Fruit fly (Drosophila melanogaster) whole organism, prepupa: Measurements from ENCODE around the gene al.
A peak's percentile ranks its signal among the peaks of the same experiment; 100 is the strongest.

Source experiments
- CG11294 ChIP-seq: fragments of 200-800 bp; sonication (Bioruptor generic); IDR thresholded peaks from 2 replicates; pipeline ENCODE4 v1.3.6; 2022; ENCODE audit warnings: missing biosample characterization, missing genetic modification characterization
- CG3032 ChIP-seq: fragments of 200-800 bp; optimal IDR thresholded peaks from 2 replicates; lab custom pipeline; 2019; ENCODE audit warnings: missing biosample characterization, mild to moderate bottlenecking, missing genetic modification characterization, moderate library complexity
- CG6163 ChIP-seq: fragments of 200-800 bp; sonication (Bioruptor generic); IDR thresholded peaks from 3 replicates; pipeline ENCODE4 v1.3.6; 2022; ENCODE audit warnings: missing biosample characterization, missing genetic modification characterization
- Eip75B ChIP-seq: fragments of 200-800 bp; sonication (Bioruptor generic); optimal IDR thresholded peaks from 3 replicates; lab custom pipeline; 2016; ENCODE audit warnings: missing biosample characterization, missing genetic modification characterization
- Hr4 ChIP-seq: fragments of 200-800 bp; sonication (Bioruptor generic); optimal IDR thresholded peaks from 3 replicates; lab custom pipeline; 2016; ENCODE audit warnings: missing biosample characterization, missing genetic modification characterization
- Met ChIP-seq: fragments of 200-800 bp; sonication (Bioruptor generic); optimal IDR thresholded peaks from 3 replicates; lab custom pipeline; 2016; ENCODE audit warnings: missing biosample characterization, missing genetic modification characterization
- OdsH ChIP-seq: fragments of 200-800 bp; sonication (Bioruptor generic); optimal IDR thresholded peaks from 3 replicates; lab custom pipeline; 2016; ENCODE audit warnings: missing biosample characterization, missing genetic modification characterization
- Sox14 ChIP-seq: fragments of 200-800 bp; sonication (Bioruptor generic); optimal IDR thresholded peaks from 3 replicates; lab custom pipeline; 2016; ENCODE audit warnings: missing biosample characterization, missing genetic modification characterization
- acj6 ChIP-seq: fragments of 200-800 bp; sonication (Bioruptor generic); optimal IDR thresholded peaks from 3 replicates; lab custom pipeline; 2016; ENCODE audit warnings: missing biosample characterization, missing genetic modification characterization
- eg ChIP-seq: fragments of 200-800 bp; sonication (Bioruptor generic); IDR thresholded peaks from 3 replicates; pipeline ENCODE4 v1.3.6; 2022; ENCODE audit warnings: missing biosample characterization, missing genetic modification characterization
- fd59A ChIP-seq: fragments of 200-800 bp; sonication (Bioruptor generic); optimal IDR thresholded peaks from 2 replicates; lab custom pipeline; 2017; ENCODE audit warnings: missing biosample characterization, mild to moderate bottlenecking, missing genetic modification characterization, missing genetic modification reagents
- fd85E ChIP-seq: fragments of 200-800 bp; sonication (Bioruptor generic); optimal IDR thresholded peaks from 3 replicates; lab custom pipeline; 2016; ENCODE audit warnings: missing biosample characterization, missing genetic modification characterization
- topi ChIP-seq: fragments of 200-800 bp; sonication (Bioruptor generic); optimal IDR thresholded peaks from 3 replicates; lab custom pipeline; 2016; ENCODE audit warnings: missing biosample characterization, missing genetic modification characterization
- vri ChIP-seq: fragments of 200-800 bp; sonication (Bioruptor generic); optimal IDR thresholded peaks from 3 replicates; lab custom pipeline; 2016; ENCODE audit warnings: missing biosample characterization, mild to moderate bottlenecking, missing genetic modification characterization

- TF ChIP-seq Eip75B = no peak
- TF ChIP-seq Met (GFP tag; lab: Kevin White, UChicago) = no peak
- no peak for TF ChIP-seq CG11294 (GFP tag; lab: Robert Waterston, UW)
- no peak for TF ChIP-seq fd85E
- no peak for TF ChIP-seq fd59A (GFP tag; lab: Kevin White, UChicago)
- TF ChIP-seq topi (GFP tag; lab: Kevin White, UChicago) = no peak
- no peak for TF ChIP-seq CG6163 (GFP tag; lab: Robert Waterston, UW)
- no peak for TF ChIP-seq CG3032 (tag; lab: Kevin White, UChicago)
- peak; percentile 7 for TF ChIP-seq vri (GFP tag; lab: Kevin White, UChicago)
- no peak for TF ChIP-seq acj6 (GFP tag; lab: Kevin White, UChicago)
- TF ChIP-seq OdsH (GFP tag; lab: Kevin White, UChicago) = no peak
- peak; percentile 74 for TF ChIP-seq Sox14 (GFP tag; lab: Kevin White, UChicago)
- no peak for TF ChIP-seq eg (GFP tag; lab: Robert Waterston, UW)
- TF ChIP-seq Hr4 (GFP tag; lab: Kevin White, UChicago) = no peak
Measured at dm6 chr2L:357556-358130, 20.3 kb upstream of the al start, which contains the start of gene Ent1.
